Fruit fly (Drosophila melanogaster): Measurements from ENCODE around the gene Ptp4E.

DNA sequence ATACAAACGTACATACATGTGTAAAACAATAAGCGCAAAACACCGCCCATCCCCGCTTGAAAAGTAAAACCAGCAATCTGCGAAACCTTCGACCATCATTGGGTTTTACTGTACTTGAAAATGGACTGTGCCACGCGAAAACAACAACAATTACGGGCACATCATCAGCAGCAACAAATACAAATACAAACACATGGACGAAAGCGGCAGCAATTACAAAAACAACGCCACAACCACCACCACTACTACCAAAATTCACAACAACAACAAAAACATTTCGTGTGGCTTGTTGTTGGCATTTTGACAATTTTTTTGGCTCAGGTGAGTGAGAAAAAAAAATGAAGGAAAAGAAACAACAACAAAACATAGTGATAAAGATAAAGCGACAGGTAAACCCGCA, 1.6 kb downstream of the Ptp4E start:
- TF ChIP-seq CG6808 (GFP tag; optimal IDR thresholded peaks at IDR 0.05) (no peak), Eip93F (GFP tag; optimal IDR thresholded peaks at IDR 0.05) (no peak), OdsH (GFP tag; optimal IDR thresholded peaks at IDR 0.05) (no peak), CG11902 (GFP tag; optimal IDR thresholded peaks at IDR 0.05) (no peak), esn (GFP tag; optimal IDR thresholded peaks at IDR 0.05) (no peak), fd59A (GFP tag; optimal IDR thresholded peaks at IDR 0.05) (no peak), achi (GFP tag; optimal IDR thresholded peaks at IDR 0.05) (no peak), CG10631 (GFP tag; optimal IDR thresholded peaks at IDR 0.05) (no peak), vri (GFP tag; optimal IDR thresholded peaks at IDR 0.05) (no peak)
